Fruit fly (Drosophila melanogaster) whole organism, embryonic: Measurements from ENCODE around the gene Tango5.

Experiments
- CG33557 ChIP-seq: fragments of 200-800 bp; sonication (Bioruptor generic); optimal IDR thresholded peaks from 2 replicates; lab custom pipeline; 2019; ENCODE audit warnings: missing biosample characterization, mild to moderate bottlenecking, missing genetic modification characterization, moderate library complexity
- vfl ChIP-seq: fragments of 200-800 bp; sonication (Bioruptor generic); optimal IDR thresholded peaks from 2 replicates; lab custom pipeline; 2016; ENCODE audit warnings: missing biosample characterization, missing genetic modification characterization

- TF ChIP-seq vfl (no peak), CG33557 (no peak)
These were observed 34.9 kb downstream of the Tango5 start for dm6 chrX:10729196-10729835.
